Fruit fly (Drosophila melanogaster) whole organism, adult: ENCODE measurements around the gene Sfp24Ba.

ENCODE experiments used
- CG11617 ChIP-seq: fragments of 200-800 bp; sonication (Bioruptor generic); optimal IDR thresholded peaks from 2 replicates; lab custom pipeline; 2017; ENCODE audit warnings: mild to moderate bottlenecking, missing biosample characterization, missing genetic modification reagents, missing genetic modification characterization
- CG12768 ChIP-seq: fragments of 200-800 bp; sonication (Bioruptor generic); optimal IDR thresholded peaks from 2 replicates; lab custom pipeline; 2017; ENCODE audit warnings: missing biosample characterization, missing genetic modification characterization, mild to moderate bottlenecking, moderate library complexity, missing genetic modification reagents
- CG14711 ChIP-seq: fragments of 200-800 bp; sonication (Bioruptor generic); optimal IDR thresholded peaks from 2 replicates; lab custom pipeline; 2018; ENCODE audit warnings: missing biosample characterization, mild to moderate bottlenecking, missing genetic modification characterization, moderate library complexity
- CG5204 ChIP-seq: fragments of 200-800 bp; sonication (Bioruptor generic); optimal IDR thresholded peaks from 2 replicates; lab custom pipeline; 2016; ENCODE audit warnings: missing biosample characterization, missing genetic modification characterization
- CG7045 ChIP-seq: fragments of 200-800 bp; sonication (Bioruptor generic); optimal IDR thresholded peaks from 2 replicates; lab custom pipeline; 2017; ENCODE audit warnings: missing biosample characterization, mild to moderate bottlenecking, missing genetic modification characterization
- Clk ChIP-seq: fragments of 200-800 bp; sonication (Bioruptor generic); optimal IDR thresholded peaks from 2 replicates; lab custom pipeline; 2017; ENCODE audit warnings: missing biosample characterization, missing genetic modification characterization
- Crg-1 ChIP-seq: fragments of 200-800 bp; sonication (Bioruptor generic); optimal IDR thresholded peaks from 2 replicates; lab custom pipeline; 2016; ENCODE audit warnings: missing biosample characterization, missing genetic modification characterization
- Hr96 ChIP-seq: fragments of 200-800 bp; sonication (Bioruptor generic); optimal IDR thresholded peaks from 2 replicates; lab custom pipeline; 2016; ENCODE audit warnings: missing biosample characterization, missing genetic modification characterization
- Mnt ChIP-seq: fragments of 200-800 bp; sonication (Bioruptor generic); optimal IDR thresholded peaks from 2 replicates; lab custom pipeline; 2016; ENCODE audit warnings: missing biosample characterization, mild to moderate bottlenecking, missing genetic modification characterization
- bab1 ChIP-seq: fragments of 200-800 bp; sonication (Bioruptor generic); optimal IDR thresholded peaks from 3 replicates; lab custom pipeline; 2019; ENCODE audit warnings: missing biosample characterization, mild to moderate bottlenecking, missing genetic modification characterization, moderate library complexity
- cic ChIP-seq: fragments of 200-800 bp; sonication (Bioruptor generic); optimal IDR thresholded peaks from 2 replicates; lab custom pipeline; 2017; ENCODE audit warnings: missing biosample characterization, mild to moderate bottlenecking, missing genetic modification characterization, moderate library complexity
- pad ChIP-seq: fragments of 200-800 bp; sonication (Bioruptor generic); optimal IDR thresholded peaks from 3 replicates; lab custom pipeline; 2017; ENCODE audit warnings: missing biosample characterization, missing genetic modification characterization, mild to moderate bottlenecking, moderate library complexity, missing genetic modification reagents
- tj ChIP-seq: fragments of 200-800 bp; sonication (Bioruptor generic); optimal IDR thresholded peaks from 3 replicates; lab custom pipeline; 2017; ENCODE audit warnings: missing biosample characterization, mild to moderate bottlenecking, missing genetic modification characterization, moderate library complexity
- toe ChIP-seq: fragments of 200-800 bp; sonication (Bioruptor generic); optimal IDR thresholded peaks from 2 replicates; lab custom pipeline; 2016; ENCODE audit warnings: missing biosample characterization, missing genetic modification characterization

dm6 chr2L:3675770-3676169, 7.4 kb upstream of the Sfp24Ba start:
- TF ChIP-seq bab1 (GFP tag; lab: Kevin White, UChicago) (no peak), Hr96 (GFP tag; lab: Kevin White, UChicago) (no peak), toe (no peak), CG7045 (GFP tag; lab: Kevin White, UChicago) (no peak), CG11617 (GFP tag; lab: Kevin White, UChicago) (no peak), CG5204 (no peak), CG12768 (GFP tag; lab: Kevin White, UChicago) (no peak), pad (GFP tag; lab: Kevin White, UChicago) (no peak), cic (no peak), tj (no peak), Mnt (GFP tag; lab: Kevin White, UChicago) (no peak), Clk (GFP tag; lab: Kevin White, UChicago) (no peak), CG14711 (no peak), Crg-1 (GFP tag; lab: Kevin White, UChicago) (no peak)
